Fruit fly (Drosophila melanogaster) whole organism: ENCODE results near the gene CG42232.

Experiments used
- CG8478 ChIP-seq: fragments of >200 bp; optimal IDR thresholded peaks from 2 replicates; lab custom pipeline; 2018; ENCODE audit warnings: inconsistent platforms
- psq ChIP-seq: fragments of >200 bp; optimal IDR thresholded peaks from 2 replicates; lab custom pipeline; 2017

DNA sequence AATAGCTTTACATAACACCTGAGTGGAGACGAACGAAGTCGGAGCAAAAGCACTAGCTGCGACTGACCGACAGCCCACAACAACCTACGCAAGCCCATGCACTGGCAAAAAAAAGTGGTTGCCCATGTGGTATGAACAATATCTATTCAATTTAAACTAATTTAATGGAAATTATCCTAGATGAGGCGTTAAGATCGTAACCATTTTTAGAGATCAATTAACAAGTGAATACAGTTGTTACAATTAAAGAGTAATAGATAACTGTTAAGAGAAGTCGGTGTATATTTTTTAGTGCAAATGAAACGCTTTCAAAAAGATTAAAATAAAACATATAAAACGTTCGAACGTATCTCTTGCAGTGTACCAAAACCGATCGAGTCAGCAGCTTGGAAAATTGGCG, 26.7 kb upstream of the CG42232 start:
- TF ChIP-seq psq (lab: Kevin White, UChicago) (no peak), CG8478 (lab: Kevin White, UChicago) (no peak)
